Fruit fly (Drosophila melanogaster) whole organism, embryonic: ENCODE results near the gene CG17930.

Source experiments
- Awh ChIP-seq: fragments of 200-800 bp; sonication (Bioruptor generic); IDR thresholded peaks from 2 replicates; pipeline ENCODE4, ENCODE4 v1.3.6; 2022; ENCODE audit warnings: missing biosample characterization, missing genetic modification characterization
- CG10565 ChIP-seq: fragments of 200-800 bp; sonication (Bioruptor generic); optimal IDR thresholded peaks from 3 replicates; lab custom pipeline; 2016; ENCODE audit warnings: missing biosample characterization, mild to moderate bottlenecking, missing genetic modification characterization
- CG12299 ChIP-seq: fragments of 200-800 bp; sonication (Bioruptor generic); optimal IDR thresholded peaks from 2 replicates; lab custom pipeline; 2018; ENCODE audit warnings: missing biosample characterization, mild to moderate bottlenecking, missing genetic modification characterization
- CG13123 ChIP-seq: fragments of 200-800 bp; sonication (Bioruptor generic); optimal IDR thresholded peaks from 2 replicates; lab custom pipeline; 2016; ENCODE audit warnings: missing biosample characterization, missing genetic modification characterization
- CG13775 ChIP-seq: fragments of 200-800 bp; sonication (Bioruptor generic); optimal IDR thresholded peaks from 3 replicates; lab custom pipeline; 2017; ENCODE audit warnings: missing biosample characterization, mild to moderate bottlenecking, missing genetic modification characterization
- CG14860 ChIP-seq: fragments of 200-800 bp; sonication (Bioruptor generic); IDR thresholded peaks from 3 replicates; pipeline ENCODE4 v1.3.6; 2022; ENCODE audit warnings: missing biosample characterization, missing genetic modification characterization; ENCODE audit not compliant: partially characterized antibody
- CG17328 ChIP-seq: fragments of 200-800 bp; sonication (Bioruptor generic); IDR thresholded peaks from 2 replicates; pipeline ENCODE4 v1.3.6; 2022; ENCODE audit warnings: missing biosample characterization, missing genetic modification characterization
- CG17361 ChIP-seq: fragments of 200-800 bp; sonication (Bioruptor generic); IDR thresholded peaks from 3 replicates; pipeline ENCODE4 v1.3.6; 2022; ENCODE audit warnings: missing biosample characterization, missing genetic modification characterization
- CG1832 ChIP-seq: fragments of 200-800 bp; sonication (Bioruptor generic); optimal IDR thresholded peaks from 2 replicates; lab custom pipeline; 2017; ENCODE audit warnings: missing biosample characterization, mild to moderate bottlenecking, missing genetic modification characterization, inconsistent platforms
- CG2889 ChIP-seq: fragments of 200-800 bp; sonication (Bioruptor generic); IDR thresholded peaks from 3 replicates; pipeline ENCODE4 v1.3.6; 2022; ENCODE audit warnings: missing biosample characterization, missing genetic modification characterization
- CG30403 ChIP-seq: fragments of 200-800 bp; sonication (Bioruptor generic); optimal IDR thresholded peaks from 3 replicates; lab custom pipeline; 2016; ENCODE audit warnings: missing biosample characterization, missing genetic modification characterization
- CG30431 ChIP-seq: fragments of 200-800 bp; sonication (Bioruptor generic); optimal IDR thresholded peaks from 2 replicates; lab custom pipeline; 2017; ENCODE audit warnings: missing biosample characterization, missing genetic modification characterization
- CG31365 ChIP-seq: fragments of 200-800 bp; sonication (Bioruptor generic); optimal IDR thresholded peaks from 2 replicates; lab custom pipeline; 2018; ENCODE audit warnings: missing biosample characterization, mild to moderate bottlenecking, missing genetic modification characterization
- CG32532 ChIP-seq: fragments of 200-800 bp; sonication (Bioruptor generic); IDR thresholded peaks from 2 replicates; pipeline ENCODE4 v1.3.6; 2022; ENCODE audit warnings: missing biosample characterization, missing genetic modification characterization
- CG32767 ChIP-seq: fragments of 200-800 bp; sonication (Bioruptor generic); IDR thresholded peaks from 2 replicates; pipeline ENCODE4 v1.3.6; 2022; ENCODE audit warnings: missing biosample characterization, missing genetic modification characterization
- CG32772 ChIP-seq: fragments of 200-800 bp; sonication (Bioruptor generic); IDR thresholded peaks from 2 replicates; pipeline ENCODE4 v1.3.6; 2022; ENCODE audit warnings: missing biosample characterization, missing genetic modification characterization
- CG4282 ChIP-seq: fragments of 200-800 bp; sonication (Bioruptor generic); optimal IDR thresholded peaks from 2 replicates; lab custom pipeline; 2016; ENCODE audit warnings: missing biosample characterization, missing genetic modification characterization
- CG4360 ChIP-seq: fragments of 200-800 bp; sonication (Bioruptor generic); IDR thresholded peaks from 2 replicates; pipeline ENCODE4 v1.3.6; 2022; ENCODE audit warnings: missing biosample characterization, missing genetic modification characterization
- CG6654 ChIP-seq: fragments of 200-800 bp; sonication (Bioruptor generic); optimal IDR thresholded peaks from 2 replicates; lab custom pipeline; 2017; ENCODE audit warnings: missing biosample characterization, mild to moderate bottlenecking, missing genetic modification characterization
- CG6791 ChIP-seq: fragments of 200-800 bp; sonication (Bioruptor generic); IDR thresholded peaks from 3 replicates; pipeline ENCODE4 v1.3.6; 2022; ENCODE audit warnings: missing biosample characterization, missing genetic modification characterization; ENCODE audit not compliant: partially characterized antibody
- CG7372 ChIP-seq: fragments of 200-800 bp; sonication (Bioruptor generic); IDR thresholded peaks from 2 replicates; pipeline ENCODE4 v1.3.6; 2022; ENCODE audit warnings: missing biosample characterization, missing genetic modification characterization
- CG7839 ChIP-seq: fragments of 200-800 bp; sonication (Bioruptor generic); optimal IDR thresholded peaks from 3 replicates; lab custom pipeline; 2018; ENCODE audit warnings: missing biosample characterization, mild to moderate bottlenecking, missing genetic modification characterization, moderate library complexity
- CG8478 ChIP-seq: fragments of >200 bp; optimal IDR thresholded peaks from 2 replicates; lab custom pipeline; 2018
- CG8765 ChIP-seq: fragments of 200-800 bp; sonication (Bioruptor generic); IDR thresholded peaks from 2 replicates; pipeline ENCODE4 v1.3.6; 2022; ENCODE audit warnings: missing biosample characterization, missing genetic modification characterization
- Chrac-16 ChIP-seq: fragments of 200-800 bp; sonication (Bioruptor generic); optimal IDR thresholded peaks from 3 replicates; lab custom pipeline; 2016; ENCODE audit warnings: missing biosample characterization, missing genetic modification characterization
- Eip74EF ChIP-seq, 2 experiments: fragments of 200-800 bp in 1 of 2; fragments of >200 bp in 1 of 2; sonication (Bioruptor generic) in 1 of 2; optimal IDR thresholded peaks; 2 replicates each; lab custom pipeline; 2017 to 2019; ENCODE audit warnings: missing biosample characterization in 2 of 2, missing genetic modification characterization in 2 of 2, mild to moderate bottlenecking in 1 of 2, moderate library complexity in 1 of 2
- Ets97D ChIP-seq: fragments of 200-800 bp; sonication (Bioruptor generic); optimal IDR thresholded peaks from 3 replicates; lab custom pipeline; 2016; ENCODE audit warnings: missing biosample characterization, missing genetic modification characterization
- HmgD ChIP-seq: fragments of 200-800 bp; sonication (Bioruptor generic); optimal IDR thresholded peaks from 3 replicates; lab custom pipeline; 2016; ENCODE audit warnings: missing biosample characterization, missing genetic modification characterization
- Hmr ChIP-seq: fragments of 200-800 bp; sonication (Bioruptor generic); optimal IDR thresholded peaks from 3 replicates; lab custom pipeline; 2017; ENCODE audit warnings: mild to moderate bottlenecking, missing biosample characterization, missing genetic modification reagents, missing genetic modification characterization
- Rx ChIP-seq: fragments of 200-800 bp; sonication (Bioruptor generic); IDR thresholded peaks from 2 replicates; pipeline ENCODE4 v1.3.6; 2022; ENCODE audit warnings: missing biosample characterization, missing genetic modification characterization
- Trl ChIP-seq, 3 experiments: fragments of >200 bp in 2 of 3; fragments of 200-800 bp in 1 of 3; sonication (Bioruptor generic) in 1 of 3; optimal IDR thresholded peaks; 2 replicates in 1 of 3; 3 replicates in 2 of 3; lab custom pipeline; 2016 to 2017; ENCODE audit warnings: missing biosample characterization in 1 of 3, missing genetic modification characterization in 1 of 3
- Xrp1 ChIP-seq: fragments of 200-800 bp; sonication (Bioruptor generic); IDR thresholded peaks from 2 replicates; pipeline ENCODE4 v1.3.6; 2022; ENCODE audit warnings: missing biosample characterization, missing genetic modification characterization
- chinmo ChIP-seq: fragments of 200-800 bp; sonication (Bioruptor generic); IDR thresholded peaks from 4 replicates; pipeline ENCODE4 v1.3.6; 2022; ENCODE audit warnings: missing biosample characterization, missing genetic modification characterization; ENCODE audit not compliant: partially characterized antibody
- ci ChIP-seq: fragments of 200-800 bp; sonication (Bioruptor generic); IDR thresholded peaks from 3 replicates; pipeline ENCODE4 v1.3.6; 2022; ENCODE audit warnings: missing biosample characterization, missing genetic modification characterization
- corto ChIP-seq: fragments of 200-800 bp; sonication (Bioruptor generic); optimal IDR thresholded peaks from 2 replicates; lab custom pipeline; 2016; ENCODE audit warnings: missing biosample characterization, mild to moderate bottlenecking, missing genetic modification characterization, moderate library complexity
- croc ChIP-seq: fragments of 200-800 bp; sonication (Bioruptor generic); conservative IDR thresholded peaks from 3 replicates; pipeline ENCODE4 v1.3.6; 2022; ENCODE audit warnings: missing biosample characterization, missing genetic modification characterization
- dati ChIP-seq: fragments of 200-800 bp; sonication (Bioruptor generic); IDR thresholded peaks from 2 replicates; pipeline ENCODE4 v1.3.6; 2022; ENCODE audit warnings: missing biosample characterization, missing genetic modification characterization
- eve ChIP-seq, 2 experiments: fragments of >200 bp; optimal IDR thresholded peaks; 2 replicates each; lab custom pipeline; 2017; ENCODE audit warnings: missing biosample characterization in 2 of 2, missing genetic modification characterization in 2 of 2
- gsb ChIP-seq: fragments of 200-800 bp; sonication (Bioruptor generic); IDR thresholded peaks from 2 replicates; pipeline ENCODE4 v1.3.6; 2022; ENCODE audit warnings: missing biosample characterization, missing genetic modification characterization
- h ChIP-seq: fragments of >200 bp; optimal IDR thresholded peaks from 2 replicates; lab custom pipeline; 2017
- maf-S ChIP-seq: fragments of 200-800 bp; sonication (Bioruptor generic); optimal IDR thresholded peaks from 2 replicates; lab custom pipeline; 2016; ENCODE audit warnings: missing biosample characterization, missing genetic modification characterization
- mam ChIP-seq: fragments of 200-800 bp; sonication (Bioruptor generic); optimal IDR thresholded peaks from 3 replicates; lab custom pipeline; 2016; ENCODE audit warnings: missing biosample characterization, missing genetic modification characterization
- nau ChIP-seq: fragments of 200-800 bp; sonication (Bioruptor generic); optimal IDR thresholded peaks from 3 replicates; lab custom pipeline; 2017; ENCODE audit warnings: missing biosample characterization, mild to moderate bottlenecking, missing genetic modification characterization, missing genetic modification reagents
- nom ChIP-seq: fragments of 200-800 bp; sonication (Bioruptor generic); optimal IDR thresholded peaks from 2 replicates; lab custom pipeline; 2017; ENCODE audit warnings: missing biosample characterization, missing genetic modification characterization, mild to moderate bottlenecking, moderate library complexity, missing genetic modification reagents
- psq ChIP-seq: fragments of 200-800 bp; sonication (Bioruptor generic); optimal IDR thresholded peaks from 2 replicates; lab custom pipeline; 2017; ENCODE audit warnings: missing biosample characterization, missing genetic modification characterization
- ro ChIP-seq: fragments of 200-800 bp; sonication (Bioruptor generic); IDR thresholded peaks from 2 replicates; pipeline ENCODE4 v1.3.6; 2022; ENCODE audit warnings: missing biosample characterization, missing genetic modification characterization
- so ChIP-seq: fragments of 200-800 bp; sonication (Bioruptor generic); IDR thresholded peaks from 3 replicates; pipeline ENCODE4 v1.3.6; 2022; ENCODE audit warnings: missing biosample characterization, missing genetic modification characterization
- sqz ChIP-seq: fragments of 200-800 bp; sonication (Bioruptor generic); optimal IDR thresholded peaks from 3 replicates; lab custom pipeline; 2018; ENCODE audit warnings: missing biosample characterization, mild to moderate bottlenecking, missing genetic modification characterization
- ssp ChIP-seq: fragments of 200-800 bp; sonication (Bioruptor generic); IDR thresholded peaks from 2 replicates; pipeline ENCODE4 v1.3.6; 2022; ENCODE audit warnings: missing biosample characterization, missing genetic modification characterization
- twi ChIP-seq: fragments of 200-800 bp; optimal IDR thresholded peaks from 2 replicates; lab custom pipeline; 2019; ENCODE audit warnings: missing biosample characterization, mild to moderate bottlenecking, missing genetic modification characterization, moderate library complexity
- z ChIP-seq: fragments of 200-800 bp; sonication (Bioruptor generic); IDR thresholded peaks from 3 replicates; pipeline ENCODE4 v1.3.6; 2022; ENCODE audit warnings: missing biosample characterization, missing genetic modification characterization

The CG17930 gene

dm6 chr3R:16281033-16281680, 46.5 kb upstream of the CG17930 start:
- TF ChIP-seq CG7372 (GFP tag; lab: Robert Waterston, UW) (no peak), psq (GFP tag; lab: Kevin White, UChicago) (peak; percentile 59), CG12299 (tag; lab: Kevin White, UChicago) (no peak), CG6791 (GFP tag; lab: Robert Waterston, UW) (0 out of 3 replicates have a peak, but pooled peaks have one; percentile 8), CG32772 (peak; percentile 42; the same call in 1 of the 2 replicates), CG17361 (GFP tag; lab: Robert Waterston, UW) (no peak), CG10565 (no peak), z (GFP tag; lab: Robert Waterston, UW) (peak; percentile 40; the same call in 1 of the 3 replicates), CG4282 (GFP tag; lab: Kevin White, UChicago) (no peak), Rx (GFP tag; lab: Robert Waterston, UW) (no peak), twi (tag; lab: Kevin White, UChicago) (no peak), CG4360 (GFP tag; lab: Robert Waterston, UW) (0 out of 2 replicates have a peak, but pooled peaks have one; percentile 15), nom (GFP tag; lab: Kevin White, UChicago) (peak; percentile 16), CG17328 (GFP tag; lab: Robert Waterston, UW) (peak; percentile 19; the same call in 1 of the 2 replicates), corto (GFP tag; lab: Kevin White, UChicago) (peak; percentile 13), CG1832 (GFP tag; lab: Kevin White, UChicago) (peak; percentile 48), Xrp1 (GFP tag; lab: Robert Waterston, UW) (peak; percentile 12; the same call in 1 of the 2 replicates), CG30403 (no peak), mam (GFP tag; lab: Kevin White, UChicago) (no peak), CG32767 (GFP tag; lab: Robert Waterston, UW) (no peak; the same call in 1 of the 2 replicates), Trl (optimal IDR thresholded peaks at IDR 0.05; lab: Kevin White, UChicago) (peak in 1 of 2 experiments; percentile 8), Trl (GFP tag; optimal IDR thresholded peaks at IDR 0.05; lab: Kevin White, UChicago) (no peak), Ets97D (no peak), gsb (GFP tag; lab: Robert Waterston, UW) (no peak), Chrac-16 (GFP tag; lab: Kevin White, UChicago) (no peak), CG6654 (peak; percentile 97), CG31365 (tag; lab: Kevin White, UChicago) (no peak), maf-S (GFP tag; lab: Kevin White, UChicago) (no peak), sqz (GFP tag; lab: Kevin White, UChicago) (peak; percentile 45), h (lab: Kevin White, UChicago) (no peak), CG2889 (GFP tag; lab: Robert Waterston, UW) (no peak), dati (GFP tag; lab: Robert Waterston, UW) (no peak), eve (GFP tag; optimal IDR thresholded peaks at IDR 0.05; lab: Kevin White, UChicago) (peak in 1 of 2 experiments; percentile 58), ssp (GFP tag; lab: Robert Waterston, UW) (no peak), chinmo (GFP tag; lab: Robert Waterston, UW) (peak; percentile 71; the same call in 1 of the 4 replicates), Eip74EF (GFP tag; optimal IDR thresholded peaks at IDR 0.05; lab: Kevin White, UChicago) (no peak), CG14860 (no peak), CG32532 (no peak)

DNA sequence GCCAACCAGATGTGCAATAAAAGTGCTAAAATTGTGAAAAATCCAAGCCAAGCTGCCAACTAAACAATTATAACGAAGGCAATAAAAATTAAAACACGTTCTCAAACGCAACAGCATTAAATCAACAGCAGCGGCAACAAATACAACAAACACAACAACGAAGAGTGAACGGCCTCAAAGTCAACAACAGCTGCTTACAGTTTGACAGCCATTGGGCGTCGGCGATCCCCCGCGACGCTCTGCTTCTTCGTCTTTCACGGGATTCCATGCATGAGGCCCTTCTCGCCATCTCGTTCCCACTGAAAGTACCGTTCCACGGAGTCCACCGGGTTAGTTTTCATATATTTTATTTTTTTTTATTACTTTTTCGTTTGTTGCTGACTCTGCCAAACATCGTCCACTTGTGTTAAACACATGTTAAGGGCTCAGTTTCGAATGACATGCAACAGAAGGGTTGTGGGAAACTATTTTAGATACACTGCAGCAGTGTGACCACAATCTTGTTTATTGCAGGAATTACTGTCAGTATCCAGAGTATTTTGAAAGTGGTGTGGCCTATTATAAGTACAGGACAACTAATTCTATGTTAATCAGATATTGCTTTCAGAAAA, 45.5 kb upstream of the CG17930 start:
- no peak for TF ChIP-seq Awh (GFP tag; lab: Robert Waterston, UW)
- 0 out of 3 replicates have a peak, but pooled peaks have one; percentile 14 for TF ChIP-seq so (GFP tag; lab: Robert Waterston, UW)
- no peak for TF ChIP-seq CG13123
- TF ChIP-seq ci: peak; percentile 43; the same call in 1 of the 3 replicates
- no peak for TF ChIP-seq HmgD (GFP tag; lab: Kevin White, UChicago)
- TF ChIP-seq ro (GFP tag; lab: Robert Waterston, UW): no peak
- peak; percentile 15 for TF ChIP-seq CG13775 (GFP tag; lab: Kevin White, UChicago)
- no peak for TF ChIP-seq Hmr (GFP tag; lab: Kevin White, UChicago)
- peak; percentile 15 for TF ChIP-seq nau (GFP tag; lab: Kevin White, UChicago)
- TF ChIP-seq CG8765: no peak
- no peak for TF ChIP-seq CG8478 (lab: Kevin White, UChicago)
- TF ChIP-seq croc (GFP tag; lab: Robert Waterston, UW): no peak
- TF ChIP-seq CG7839 (tag; lab: Kevin White, UChicago): no peak
- no peak for TF ChIP-seq CG30431 (GFP tag; lab: Kevin White, UChicago)
